Worm (Caenorhabditis elegans) whole organism, young adult: ENCODE data around the gene C02B8.7.

Source experiments
- B0019.2 ChIP-seq: fragments of 200-800 bp; sonication (Bioruptor generic); conservative IDR thresholded peaks from 2 replicates; pipeline ENCODE4 v1.3.6; 2022; ENCODE audit warnings: missing genetic modification reagents, missing genetic modification characterization, missing compliant biosample characterization
- B0261.1 ChIP-seq: sonication (generic microtip); optimal IDR thresholded peaks from 2 replicates; lab custom pipeline; 2016; ENCODE audit warnings: mild to moderate bottlenecking, missing genetic modification characterization, moderate library complexity, missing compliant biosample characterization
- C06A6.2 ChIP-seq: fragments of 200-800 bp; sonication (Bioruptor generic); conservative IDR thresholded peaks from 2 replicates; pipeline ENCODE4 v1.3.6; 2022; ENCODE audit warnings: missing genetic modification characterization, missing compliant biosample characterization
- F10E7.11 ChIP-seq: sonication (generic microtip); optimal IDR thresholded peaks from 2 replicates; lab custom pipeline; 2017; ENCODE audit warnings: mild to moderate bottlenecking, missing genetic modification characterization, moderate library complexity, missing compliant biosample characterization
- F22D6.2 ChIP-seq: sonication (generic microtip); optimal IDR thresholded peaks from 2 replicates; lab custom pipeline; 2016; ENCODE audit warnings: mild to moderate bottlenecking, missing genetic modification characterization, missing compliant biosample characterization
- F23B12.7 ChIP-seq: sonication (generic microtip); optimal IDR thresholded peaks from 2 replicates; lab custom pipeline; 2017; ENCODE audit warnings: missing genetic modification characterization, mild to moderate bottlenecking, missing compliant biosample characterization, antibody characterized with exemption, moderate library complexity; ENCODE audit not compliant: insufficient read depth
- F49E8.2 ChIP-seq: sonication (generic microtip); optimal IDR thresholded peaks from 3 replicates; lab custom pipeline; 2017; ENCODE audit warnings: missing genetic modification characterization, mild to moderate bottlenecking, missing compliant biosample characterization, antibody characterized with exemption, moderate library complexity; ENCODE audit not compliant: insufficient read depth
- T26A5.8 ChIP-seq: sonication (generic microtip); optimal IDR thresholded peaks from 2 replicates; lab custom pipeline; 2016; ENCODE audit warnings: missing genetic modification characterization, missing compliant biosample characterization
- Y79H2A.3 ChIP-seq: fragments of 200-800 bp; sonication (Bioruptor generic); conservative IDR thresholded peaks from 2 replicates; pipeline ENCODE4 v1.3.6; 2022; ENCODE audit warnings: missing genetic modification reagents, missing genetic modification characterization, missing compliant biosample characterization
- akir-1 ChIP-seq: fragments of 200-800 bp; sonication (Bioruptor generic); optimal IDR thresholded peaks from 2 replicates; lab custom pipeline; 2018; ENCODE audit warnings: mild to moderate bottlenecking, missing genetic modification characterization, moderate library complexity, missing compliant biosample characterization
- attf-3 ChIP-seq: fragments of 200-800 bp; sonication (Bioruptor generic); conservative IDR thresholded peaks from 2 replicates; pipeline ENCODE4 v1.3.6; 2022; ENCODE audit warnings: missing genetic modification reagents, missing genetic modification characterization, missing compliant biosample characterization
- attf-5 ChIP-seq: fragments of 200-800 bp; sonication (Bioruptor generic); optimal IDR thresholded peaks from 2 replicates; lab custom pipeline; 2018; ENCODE audit warnings: mild to moderate bottlenecking, missing genetic modification characterization, missing compliant biosample characterization
- bed-1 ChIP-seq: fragments of 200-800 bp; sonication (Bioruptor generic); IDR thresholded peaks from 2 replicates; pipeline ENCODE4 v1.3.6; 2022; ENCODE audit warnings: missing genetic modification reagents, missing genetic modification characterization, missing compliant biosample characterization
- ceh-100 ChIP-seq: fragments of 200-800 bp; sonication (Bioruptor generic); IDR thresholded peaks from 2 replicates; pipeline ENCODE4 v1.3.6; 2022; ENCODE audit warnings: missing genetic modification reagents, missing genetic modification characterization, missing compliant biosample characterization
- dox-1 ChIP-seq: fragments of 200-800 bp; sonication (Bioruptor generic); IDR thresholded peaks from 2 replicates; pipeline ENCODE4 v1.3.6; 2022; ENCODE audit warnings: missing genetic modification reagents, missing genetic modification characterization, missing compliant biosample characterization
- efl-1 ChIP-seq: fragments of 150-350 bp; optimal IDR thresholded peaks from 2 replicates; lab custom pipeline; 2014; ENCODE audit warnings: missing biosample characterization, missing genetic modification reagents, missing genetic modification characterization
- gei-17 ChIP-seq: fragments of 200-800 bp; sonication (Bioruptor generic); optimal IDR thresholded peaks from 2 replicates; lab custom pipeline; 2018; ENCODE audit warnings: mild to moderate bottlenecking, missing genetic modification characterization, missing compliant biosample characterization
- him-1 ChIP-seq: sonication (generic microtip); optimal IDR thresholded peaks from 2 replicates; lab custom pipeline; 2016; ENCODE audit warnings: missing genotype, missing genetic modification reagents, missing genetic modification characterization, missing compliant biosample characterization
- hlh-26 ChIP-seq: fragments of 200-800 bp; sonication (Bioruptor generic); conservative IDR thresholded peaks from 2 replicates; pipeline ENCODE4 v1.3.6; 2022; ENCODE audit warnings: missing genetic modification reagents, missing genetic modification characterization, missing compliant biosample characterization
- hmg-1.2 ChIP-seq: fragments of 200-800 bp; sonication (Bioruptor generic); IDR thresholded peaks from 2 replicates; pipeline ENCODE4 v1.3.6; 2022; ENCODE audit warnings: missing genetic modification reagents, missing genetic modification characterization, missing compliant biosample characterization
- let-607 ChIP-seq, 2 experiments: fragments of 200-800 bp in 1 of 2; sonication (Bioruptor generic) in 1 of 2; sonication (generic microtip) in 1 of 2; optimal IDR thresholded peaks; 2 replicates each; lab custom pipeline; 2016 to 2018; ENCODE audit warnings: mild to moderate bottlenecking in 2 of 2, missing compliant biosample characterization in 2 of 2, missing genetic modification characterization in 2 of 2, moderate library complexity in 2 of 2, missing genotype in 1 of 2
- lir-1 ChIP-seq: fragments of 200-800 bp; sonication (Bioruptor generic); conservative IDR thresholded peaks from 2 replicates; pipeline ENCODE4 v1.3.6; 2022; ENCODE audit warnings: missing genetic modification reagents, missing genetic modification characterization, missing compliant biosample characterization
- lsy-27 ChIP-seq: sonication (generic microtip); optimal IDR thresholded peaks from 2 replicates; lab custom pipeline; 2017; ENCODE audit warnings: missing genetic modification characterization, mild to moderate bottlenecking, missing compliant biosample characterization, antibody characterized with exemption, missing genotype, borderline replicate concordance; ENCODE audit not compliant: insufficient read depth
- madf-10 ChIP-seq: sonication (generic microtip); optimal IDR thresholded peaks from 2 replicates; lab custom pipeline; 2016; ENCODE audit warnings: mild to moderate bottlenecking, missing genetic modification characterization, missing compliant biosample characterization
- mel-28 ChIP-seq: sonication (generic microtip); optimal IDR thresholded peaks from 2 replicates; lab custom pipeline; 2016; ENCODE audit warnings: borderline replicate concordance, mild to moderate bottlenecking, missing genetic modification characterization, missing compliant biosample characterization
- nhr-80 ChIP-seq: sonication (generic microtip); optimal IDR thresholded peaks from 2 replicates; lab custom pipeline; 2016; ENCODE audit warnings: missing genetic modification characterization, missing compliant biosample characterization
- pha-4 ChIP-seq: fragments of 150-350 bp; sonication (generic microtip); optimal IDR thresholded peaks from 2 replicates; lab custom pipeline; 2014; ENCODE audit warnings: missing biosample characterization, missing genetic modification reagents, missing genetic modification characterization
- rpc-1 ChIP-seq, 2 experiments: fragments of 150-350 bp in 1 of 2; sonication (generic microtip) in 1 of 2; optimal IDR thresholded peaks; 2 replicates each; lab custom pipeline; 2014 to 2018; ENCODE audit warnings: missing biosample characterization in 1 of 2, missing genetic modification characterization in 1 of 2, missing genetic modification reagents in 1 of 2, missing genotype in 1 of 2
- snpc-1.1 ChIP-seq: sonication (generic microtip); optimal IDR thresholded peaks from 2 replicates; lab custom pipeline; 2017; ENCODE audit warnings: missing genetic modification characterization, mild to moderate bottlenecking, missing compliant biosample characterization, antibody characterized with exemption, moderate library complexity, missing genotype, missing genetic modification reagents; ENCODE audit not compliant: insufficient read depth
- snpc-4 ChIP-seq, 5 experiments: fragments of 150-350 bp in 1 of 5; sonication (generic microtip) in 4 of 5; optimal IDR thresholded peaks; 2 replicates each; lab custom pipeline; 2014 to 2018; ENCODE audit warnings: missing genetic modification characterization in 5 of 5, missing biosample characterization in 3 of 5, antibody characterized with exemption in 2 of 5, mild to moderate bottlenecking in 2 of 5, missing compliant biosample characterization in 2 of 5, missing genotype in 2 of 5, moderate library complexity in 2 of 5, missing genetic modification reagents in 1 of 5
- tbp1 ChIP-seq: fragments of 200-800 bp; sonication (Bioruptor generic); optimal IDR thresholded peaks from 2 replicates; lab custom pipeline; 2018; ENCODE audit warnings: mild to moderate bottlenecking, missing genetic modification characterization, missing compliant biosample characterization
- tbx-9 ChIP-seq: sonication (generic microtip); optimal IDR thresholded peaks from 2 replicates; lab custom pipeline; 2016; ENCODE audit warnings: borderline replicate concordance, missing genetic modification characterization, inconsistent platforms, missing compliant biosample characterization
- zfh-2 ChIP-seq: fragments of 200-800 bp; sonication (Bioruptor generic); conservative IDR thresholded peaks from 2 replicates; pipeline ENCODE4 v1.3.6; 2022; ENCODE audit warnings: missing genetic modification reagents, missing genetic modification characterization, missing compliant biosample characterization
- ztf-22 ChIP-seq: fragments of 200-800 bp; sonication (Bioruptor generic); optimal IDR thresholded peaks from 2 replicates; lab custom pipeline; 2018; ENCODE audit warnings: mild to moderate bottlenecking, missing genetic modification characterization, moderate library complexity, missing compliant biosample characterization

Gene C02B8.7

DNA sequence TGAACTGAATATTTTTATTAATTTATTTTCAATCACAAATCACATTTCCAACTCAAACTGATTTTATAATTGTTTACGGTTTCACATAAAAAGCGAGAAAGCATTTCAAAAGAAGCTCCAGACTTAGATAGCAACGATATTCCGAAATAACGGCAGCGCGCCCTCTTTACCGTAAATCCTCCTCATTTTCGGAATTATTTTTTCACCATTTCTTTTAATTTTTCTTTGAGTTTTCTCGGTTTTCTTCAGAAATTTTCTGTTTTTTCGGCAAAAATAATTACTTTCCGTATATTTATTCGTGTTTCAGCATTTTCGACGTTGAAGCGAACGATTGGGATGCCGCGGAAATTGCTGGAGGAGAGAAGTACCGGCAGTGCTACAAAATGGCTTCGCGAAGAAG, 9.7 kb upstream of the C02B8.7 start, which contains the start of gene C02B8.1:
Gene C02B8.1 (plus strand): TSS at position 301 of the 400 bp plus-strand sequence.
- no peak for TF ChIP-seq zfh-2 (GFP tag; lab: Robert Waterston, UW)
- no peak for TF ChIP-seq mel-28 (tag; lab: Kevin White, UChicago)
- no peak for TF ChIP-seq F22D6.2 (tag; lab: Kevin White, UChicago)
- no peak for TF ChIP-seq Y79H2A.3 (GFP tag; lab: Robert Waterston, UW)
- TF ChIP-seq let-607 (tag; optimal IDR thresholded peaks at IDR 0.05; lab: Kevin White, UChicago), result no peak

DNA sequence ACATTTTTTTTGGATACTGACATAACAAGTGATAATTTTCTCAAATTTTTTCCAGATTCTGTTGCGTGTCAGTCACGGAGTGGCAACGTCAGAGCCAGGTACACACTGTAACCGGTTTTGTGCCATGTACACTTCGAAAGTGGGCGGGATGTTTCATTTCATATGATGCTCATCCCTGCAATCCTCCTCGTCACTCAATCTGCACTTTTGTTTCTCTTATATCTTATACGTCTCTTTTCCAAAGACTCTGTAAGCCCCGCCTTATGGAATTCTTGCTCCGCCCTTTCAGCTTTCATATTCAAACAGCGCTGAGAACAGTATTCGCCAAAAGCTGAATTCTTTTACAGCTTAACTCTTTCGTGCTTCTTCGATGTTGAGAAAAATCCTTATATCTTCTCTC, 1.5 kb upstream of the C02B8.7 start, which contains the start of gene C02B8.3:
Gene C02B8.3 (plus strand): TSS at position 301 of the 400 bp plus-strand sequence.
- TF ChIP-seq F49E8.2, result no peak
- no peak for TF ChIP-seq madf-10 (tag; lab: Kevin White, UChicago)
- TF ChIP-seq snpc-4 (GFP tag; optimal IDR thresholded peaks at IDR 0.05; lab: Kevin White, UChicago), result no peak
- no peak for TF ChIP-seq snpc-4 (tag; optimal IDR thresholded peaks at IDR 0.05; lab: Kevin White, UChicago)
- no peak for TF ChIP-seq tbp1
- no peak for TF ChIP-seq lsy-27
- no peak for TF ChIP-seq mel-28 (tag; lab: Kevin White, UChicago)
- no peak for TF ChIP-seq hlh-26 (GFP tag; lab: Robert Waterston, UW)
- no peak for TF ChIP-seq ztf-22 (GFP tag; lab: Kevin White, UChicago)
- TF ChIP-seq snpc-1.1 (tag; lab: Kevin White, UChicago), result no peak
- no peak for TF ChIP-seq dox-1 (GFP tag; lab: Robert Waterston, UW)
- no peak for TF ChIP-seq pha-4
- TF ChIP-seq ceh-100 (GFP tag; lab: Robert Waterston, UW), result no peak
- no peak for TF ChIP-seq bed-1 (GFP tag; lab: Robert Waterston, UW)
- TF ChIP-seq F10E7.11 (tag; lab: Kevin White, UChicago), result no peak
- no peak for TF ChIP-seq lir-1 (GFP tag; lab: Robert Waterston, UW)
- TF ChIP-seq akir-1 (GFP tag; lab: Kevin White, UChicago), result no peak

ce11 chrX:8136276-8136891, 1.3 kb downstream of the C02B8.7 start, which contains the start of gene C02B8.6:
Gene C02B8.6 (minus strand): TSS chrX:8136326.
- TF ChIP-seq attf-5 (peak; percentile 9), nhr-80 (tag; lab: Kevin White, UChicago) (peak; percentile 72), C06A6.2 (GFP tag; lab: Robert Waterston, UW) (no peak), dox-1 (GFP tag; lab: Robert Waterston, UW) (peak; percentile 53; the same call in 1 of the 2 replicates), T26A5.8 (tag; lab: Kevin White, UChicago) (no peak), F23B12.7 (tag; lab: Kevin White, UChicago) (peak; percentile 46), hmg-1.2 (GFP tag; lab: Robert Waterston, UW) (0 out of 2 replicates have a peak, but pooled peaks have one; percentile 10)

DNA sequence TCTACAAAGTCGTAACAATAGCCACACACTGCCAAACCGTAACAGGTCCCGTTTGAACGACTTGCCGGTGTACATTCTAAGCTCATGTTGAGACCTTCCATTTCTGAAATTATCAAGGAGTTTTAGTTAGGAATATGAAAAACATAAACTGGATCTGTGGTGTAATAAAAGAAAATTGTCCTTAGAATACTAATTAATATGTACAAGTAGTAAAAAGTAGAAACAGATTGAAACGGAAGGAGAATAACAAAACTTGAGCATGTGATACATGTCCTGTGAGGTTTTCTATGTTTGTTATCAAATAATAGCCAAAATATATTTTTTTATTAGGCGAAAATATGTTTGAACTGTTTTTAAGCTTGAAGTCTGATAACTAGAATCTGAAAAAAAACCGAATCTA, 8.1 kb downstream of the C02B8.7 start, which contains the start of gene frpr-1:
Gene frpr-1 (minus strand): TSS at position 101 of the 400 bp plus-strand sequence.
- TF ChIP-seq B0019.2 (GFP tag; lab: Robert Waterston, UW), result no peak
- TF ChIP-seq efl-1 (GFP tag; lab: Kevin White, UChicago), result no peak
- no peak for TF ChIP-seq C06A6.2 (GFP tag; lab: Robert Waterston, UW)
- no peak for TF ChIP-seq B0261.1 (tag; lab: Kevin White, UChicago)
- TF ChIP-seq rpc-1 (optimal IDR thresholded peaks at IDR 0.05; lab: Kevin White, UChicago), result no peak
- TF ChIP-seq rpc-1 (tag; optimal IDR thresholded peaks at IDR 0.05; lab: Kevin White, UChicago), result no peak
- TF ChIP-seq attf-3, result no peak
- TF ChIP-seq gei-17 (GFP tag; lab: Kevin White, UChicago), result no peak
- TF ChIP-seq him-1, result no peak
- TF ChIP-seq F49E8.2, result no peak
- no peak for TF ChIP-seq tbx-9 (tag; lab: Kevin White, UChicago)
- TF ChIP-seq, all 124 proteins: peak for 0
